Comparison of ENCODE assay signal across 5 fruit fly cellular contexts in the genomic region with DNA sequence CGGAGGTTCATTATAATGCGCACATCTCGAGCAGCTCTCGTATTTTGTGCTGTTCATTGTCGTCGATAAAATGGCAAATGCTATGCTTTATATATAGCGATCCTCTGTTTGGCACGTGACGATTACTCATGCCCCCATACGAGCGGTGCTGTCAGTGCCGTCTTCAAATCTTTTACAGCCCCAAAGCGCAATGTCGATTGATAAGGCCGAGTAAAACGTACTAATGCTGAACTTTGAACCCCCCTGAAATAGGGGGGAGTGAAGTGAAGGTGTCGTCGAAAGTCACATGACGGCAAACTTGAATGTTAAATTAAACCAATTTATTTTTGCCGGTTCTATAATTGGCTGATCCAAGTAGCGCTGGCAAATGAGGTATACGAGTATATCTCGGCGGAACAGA.
A peak's percentile ranks its signal among the peaks of the same experiment; 100 is the strongest.
TF ChIP-seq lines count a peak whose summit lies in the region.

No protein-coding gene starts in this region.

- no peak for TF ChIP-seq CTCF in whole organism, embryonic (GFP tag; optimal IDR thresholded peaks at IDR 0.05; lab: Kevin White, UChicago)

TF ChIP-seq in whole organism, adult, 20 proteins besides CTCF, POLR2A, EP300 and RAD21:
- peak; percentile 43 for TF ChIP-seq CG7045 (GFP tag; optimal IDR thresholded peaks at IDR 0.05; lab: Kevin White, UChicago)
- TF ChIP-seq cnc (optimal IDR thresholded peaks at IDR 0.05; lab: Kevin White, UChicago) = no peak
- peak; percentile 58 for TF ChIP-seq CG33017 (tag; optimal IDR thresholded peaks at IDR 0.05; lab: Kevin White, UChicago)
- TF ChIP-seq Mnt (GFP tag; optimal IDR thresholded peaks at IDR 0.05; lab: Kevin White, UChicago) = peak; percentile 64
- TF ChIP-seq CG11617 (GFP tag; optimal IDR thresholded peaks at IDR 0.05; lab: Kevin White, UChicago) = peak; percentile 45
- TF ChIP-seq Crg-1 (GFP tag; optimal IDR thresholded peaks at IDR 0.05; lab: Kevin White, UChicago) = peak; percentile 4
- TF ChIP-seq Hr96 (GFP tag; optimal IDR thresholded peaks at IDR 0.05; lab: Kevin White, UChicago) = peak; percentile 86
- TF ChIP-seq CG12768 (GFP tag; optimal IDR thresholded peaks at IDR 0.05; lab: Kevin White, UChicago) = peak; percentile 97
- no peak for TF ChIP-seq toe (GFP tag; optimal IDR thresholded peaks at IDR 0.05; lab: Kevin White, UChicago)
- TF ChIP-seq CG7101 (tag; optimal IDR thresholded peaks at IDR 0.05; lab: Kevin White, UChicago) = peak; percentile 36
- no peak for TF ChIP-seq CG5204 (GFP tag; optimal IDR thresholded peaks at IDR 0.05; lab: Kevin White, UChicago)
- TF ChIP-seq tj (GFP tag; optimal IDR thresholded peaks at IDR 0.05; lab: Kevin White, UChicago) = peak; percentile 27
- TF ChIP-seq kay (GFP tag; lab: Kevin White, UChicago; ENCODE audit: borderline replicate concordance) = no peak
- peak; percentile 64 for TF ChIP-seq Clk (GFP tag; optimal IDR thresholded peaks at IDR 0.05; lab: Kevin White, UChicago)
- TF ChIP-seq ovo (GFP tag; optimal IDR thresholded peaks at IDR 0.05; lab: Kevin White, UChicago) = no peak
- TF ChIP-seq cic (GFP tag; optimal IDR thresholded peaks at IDR 0.05; lab: Kevin White, UChicago) = peak; percentile 69
- peak; percentile 15 for TF ChIP-seq bab1 (GFP tag; optimal IDR thresholded peaks at IDR 0.05; lab: Kevin White, UChicago)
TF ChIP-seq in whole organism, adult: peak in this region for 12.

TF ChIP-seq in whole organism, embryonic, 481 proteins besides CTCF, POLR2A, EP300 and RAD21 (continues in another document):
- TF ChIP-seq cwo (GFP tag; optimal IDR thresholded peaks at IDR 0.05; lab: Kevin White, UChicago) (peak; percentile 92), Taf1 (GFP tag; IDR thresholded peaks at IDR 0.05; lab: Robert Waterston, UW) (no peak), CG12236 (GFP tag; optimal IDR thresholded peaks at IDR 0.05; lab: Kevin White, UChicago) (no peak), inv (GFP tag; IDR thresholded peaks at IDR 0.05; lab: Robert Waterston, UW; ENCODE audit: partially characterized antibody) (no peak), CG13287 (GFP tag; IDR thresholded peaks at IDR 0.05; lab: Robert Waterston, UW; ENCODE audit: partially characterized antibody) (no peak), Hr39 (optimal IDR thresholded peaks at IDR 0.05; lab: Kevin White, UChicago) (no peak), CG11723 (GFP tag; optimal IDR thresholded peaks at IDR 0.05; lab: Kevin White, UChicago) (no peak), kay (GFP tag; optimal IDR thresholded peaks at IDR 0.05; lab: Kevin White, UChicago) (no peak), emc (GFP tag; optimal IDR thresholded peaks at IDR 0.05; lab: Kevin White, UChicago) (no peak), CG32772 (GFP tag; IDR thresholded peaks at IDR 0.05; lab: Robert Waterston, UW) (no peak), CG34422 (GFP tag; IDR thresholded peaks at IDR 0.05; lab: Robert Waterston, UW) (no peak), chinmo (GFP tag; IDR thresholded peaks at IDR 0.05; lab: Robert Waterston, UW; ENCODE audit: partially characterized antibody) (0 out of 4 replicates have a peak, but pooled peaks have one; percentile 44), CG9797 (GFP tag; optimal IDR thresholded peaks at IDR 0.05; lab: Kevin White, UChicago) (no peak), ftz-f1 (GFP tag; optimal IDR thresholded peaks at IDR 0.05; lab: Kevin White, UChicago) (peak; percentile 0), CG32532 (GFP tag; IDR thresholded peaks at IDR 0.05; lab: Robert Waterston, UW) (peak; percentile 49; the same call in 1 of the 2 replicates), CG6175 (GFP tag; IDR thresholded peaks at IDR 0.05; lab: Robert Waterston, UW) (no peak), Sox100B (GFP tag; optimal IDR thresholded peaks at IDR 0.05; lab: Kevin White, UChicago) (no peak)

TF ChIP-seq in whole organism, prepupa, 60 proteins besides CTCF, POLR2A, EP300 and RAD21:
- TF ChIP-seq CG16779 (tag; optimal IDR thresholded peaks at IDR 0.05; lab: Kevin White, UChicago) = peak; percentile 31
- peak; percentile 91 for TF ChIP-seq svp (GFP tag; lab: Kevin White, UChicago)
- TF ChIP-seq CG6854 (GFP tag; optimal IDR thresholded peaks at IDR 0.05; lab: Kevin White, UChicago) = peak; percentile 37
- peak; percentile 34 for TF ChIP-seq vri (GFP tag; optimal IDR thresholded peaks at IDR 0.05; lab: Kevin White, UChicago)
- no peak for TF ChIP-seq CG3032 (tag; optimal IDR thresholded peaks at IDR 0.05; lab: Kevin White, UChicago)
- no peak for TF ChIP-seq CG6808 (GFP tag; optimal IDR thresholded peaks at IDR 0.05; lab: Kevin White, UChicago)
- TF ChIP-seq spab (GFP tag; optimal IDR thresholded peaks at IDR 0.05; lab: Kevin White, UChicago) = peak; percentile 23

TF ChIP-seq in whole organism, pupa, 21 proteins besides CTCF, POLR2A, EP300 and RAD21:
- TF ChIP-seq CG8159 (tag; optimal IDR thresholded peaks at IDR 0.05; lab: Kevin White, UChicago) (no peak), CG4496 (GFP tag; IDR thresholded peaks at IDR 0.05; lab: Robert Waterston, UW) (0 out of 3 replicates have a peak, but pooled peaks have one; percentile 26), gl (tag; optimal IDR thresholded peaks at IDR 0.05; lab: Kevin White, UChicago) (peak; percentile 19)

TF ChIP-seq in whole organism, wandering third instar larva, 38 proteins besides CTCF, POLR2A, EP300 and RAD21:
- TF ChIP-seq pan (optimal IDR thresholded peaks at IDR 0.05; lab: Kevin White, UChicago) (no peak), Rel (GFP tag; optimal IDR thresholded peaks at IDR 0.05; lab: Kevin White, UChicago) (no peak), Rel (tag; optimal IDR thresholded peaks at IDR 0.05; lab: Kevin White, UChicago) (peak; percentile 43)
